Fruit fly (Drosophila melanogaster) whole organism, embryonic: Measurements from ENCODE around the gene nst.

ENCODE experiments used
- CG11695 ChIP-seq: fragments of 200-800 bp; sonication (Bioruptor generic); IDR thresholded peaks from 3 replicates; pipeline ENCODE4 v1.3.6; 2022; ENCODE audit warnings: missing biosample characterization, missing genetic modification characterization
- CG1233 ChIP-seq: fragments of 200-800 bp; sonication (Bioruptor generic); optimal IDR thresholded peaks from 4 replicates; lab custom pipeline; 2018; ENCODE audit warnings: missing biosample characterization, mild to moderate bottlenecking, missing genetic modification characterization
- Dll ChIP-seq: fragments of 200-800 bp; sonication (Bioruptor generic); IDR thresholded peaks from 4 replicates; pipeline ENCODE4 v1.3.6; 2022; ENCODE audit warnings: missing biosample characterization, missing genetic modification characterization; ENCODE audit not compliant: partially characterized antibody
- HLH54F ChIP-seq: fragments of 200-800 bp; sonication (Bioruptor generic); optimal IDR thresholded peaks from 3 replicates; lab custom pipeline; 2016; ENCODE audit warnings: missing biosample characterization, missing genetic modification characterization
- Nf-YC ChIP-seq: fragments of 200-800 bp; optimal IDR thresholded peaks from 3 replicates; lab custom pipeline; 2019; ENCODE audit warnings: missing biosample characterization, mild to moderate bottlenecking, missing genetic modification characterization, moderate library complexity
- bbx ChIP-seq: fragments of 200-800 bp; sonication (Bioruptor generic); IDR thresholded peaks from 2 replicates; pipeline ENCODE4 v1.3.6; 2022; ENCODE audit warnings: missing biosample characterization, missing genetic modification characterization; ENCODE audit not compliant: partially characterized antibody
- cad ChIP-seq: fragments of >200 bp; optimal IDR thresholded peaks from 2 replicates; lab custom pipeline; 2017; ENCODE audit warnings: missing biosample characterization, missing genetic modification characterization
- nom ChIP-seq: fragments of 200-800 bp; sonication (Bioruptor generic); optimal IDR thresholded peaks from 2 replicates; lab custom pipeline; 2017; ENCODE audit warnings: missing biosample characterization, missing genetic modification characterization, mild to moderate bottlenecking, moderate library complexity, missing genetic modification reagents

DNA sequence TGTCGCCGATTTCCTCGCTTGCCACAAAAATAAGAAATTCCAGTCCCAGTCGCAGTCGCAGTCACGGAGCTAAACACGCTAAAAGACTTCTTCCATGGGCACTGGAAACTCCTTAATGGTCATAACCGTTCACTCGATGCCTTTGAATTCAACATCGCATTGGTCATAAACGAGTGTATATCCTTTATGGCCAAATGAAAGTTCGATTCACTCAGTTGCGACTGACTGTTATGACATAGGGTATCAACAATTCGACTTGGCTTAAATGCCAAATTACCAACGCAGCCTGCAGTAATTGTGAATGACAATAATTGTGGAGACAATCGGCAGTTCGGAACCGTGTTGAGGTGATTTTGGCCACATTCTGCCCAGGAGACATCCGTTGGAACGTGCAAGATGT, 29.3 kb upstream of the nst start:
- TF ChIP-seq Nf-YC (tag; lab: Kevin White, UChicago) (no peak), CG11695 (GFP tag; lab: Robert Waterston, UW) (no peak), Dll (no peak), CG1233 (GFP tag; lab: Kevin White, UChicago) (no peak), cad (no peak), HLH54F (GFP tag; lab: Kevin White, UChicago) (no peak), bbx (GFP tag; lab: Robert Waterston, UW) (no peak), nom (GFP tag; lab: Kevin White, UChicago) (no peak)
